Fruit fly (Drosophila melanogaster) whole organism, pupa: ENCODE data around the gene Amacr.

Experiments used
- CG10348 ChIP-seq: fragments of 200-800 bp; sonication (Bioruptor generic); IDR thresholded peaks from 2 replicates; pipeline ENCODE4 v1.3.6; 2022; ENCODE audit warnings: missing biosample characterization, missing genetic modification characterization
- EcR ChIP-seq: fragments of 200-800 bp; sonication (Bioruptor generic); optimal IDR thresholded peaks from 3 replicates; lab custom pipeline; 2019; ENCODE audit warnings: missing biosample characterization, missing genetic modification characterization, mild to moderate bottlenecking, moderate library complexity, missing genetic modification reagents
- Ets98B ChIP-seq: fragments of 200-800 bp; sonication (Bioruptor generic); IDR thresholded peaks from 2 replicates; pipeline ENCODE4 v1.3.6; 2022; ENCODE audit warnings: missing biosample characterization, missing genetic modification characterization
- Pif1A ChIP-seq: fragments of 200-800 bp; sonication (Bioruptor generic); optimal IDR thresholded peaks from 3 replicates; lab custom pipeline; 2016; ENCODE audit warnings: missing biosample characterization, missing genetic modification characterization

dm6 chr2L:20783044-20783443 is 30.9 kb upstream of the Amacr start:
- TF ChIP-seq Ets98B (GFP tag; lab: Robert Waterston, UW) (no peak), EcR (no peak), CG10348 (no peak), Pif1A (GFP tag; lab: Kevin White, UChicago) (no peak)
